Worm (Caenorhabditis elegans) whole organism, late embryonic: ENCODE data around the gene ZK637.15.

ENCODE experiments used
- C08G9.2 ChIP-seq: sonication (generic microtip); optimal IDR thresholded peaks from 2 replicates; lab custom pipeline; 2016; ENCODE audit warnings: mild to moderate bottlenecking, missing genetic modification characterization, moderate library complexity, missing compliant biosample characterization
- C38D4.7 ChIP-seq: fragments of 200-800 bp; sonication (Bioruptor generic); optimal IDR thresholded peaks from 2 replicates; lab custom pipeline; 2018; ENCODE audit warnings: mild to moderate bottlenecking, missing genetic modification characterization, moderate library complexity, missing compliant biosample characterization
- F13H6.1 ChIP-seq: sonication (generic microtip); optimal IDR thresholded peaks from 2 replicates; lab custom pipeline; 2016; ENCODE audit warnings: missing genetic modification characterization, missing compliant biosample characterization
- K09A11.1 ChIP-seq: sonication (generic microtip); optimal IDR thresholded peaks from 2 replicates; lab custom pipeline; 2017; ENCODE audit warnings: antibody characterized with exemption, mild to moderate bottlenecking, missing genetic modification characterization, missing compliant biosample characterization; ENCODE audit not compliant: insufficient read depth
- Y22D7AL.16 ChIP-seq: sonication (generic microtip); optimal IDR thresholded peaks from 2 replicates; lab custom pipeline; 2016; ENCODE audit warnings: missing genetic modification characterization, missing compliant biosample characterization
- ahr-1 ChIP-seq: sonication (generic microtip); optimal IDR thresholded peaks from 2 replicates; lab custom pipeline; 2016; ENCODE audit warnings: missing genetic modification characterization, missing compliant biosample characterization
- ama-1 ChIP-seq: fragments of 150-350 bp; optimal IDR thresholded peaks from 2 replicates; lab custom pipeline; 2014
- ceh-14 ChIP-seq: sonication (generic microtip); optimal IDR thresholded peaks from 2 replicates; lab custom pipeline; 2016; ENCODE audit warnings: missing genotype, missing genetic modification characterization, missing compliant biosample characterization
- ceh-18 ChIP-seq: sonication (generic microtip); optimal IDR thresholded peaks from 2 replicates; lab custom pipeline; 2016; ENCODE audit warnings: missing genetic modification characterization, missing compliant biosample characterization
- ceh-22 ChIP-seq: sonication (generic microtip); optimal IDR thresholded peaks from 2 replicates; lab custom pipeline; 2017; ENCODE audit warnings: missing biosample characterization, missing genetic modification characterization
- ceh-24 ChIP-seq: sonication (generic microtip); optimal IDR thresholded peaks from 2 replicates; lab custom pipeline; 2016; ENCODE audit warnings: mild to moderate bottlenecking, missing genetic modification characterization, missing compliant biosample characterization
- ceh-31 ChIP-seq: sonication (generic microtip); optimal IDR thresholded peaks from 2 replicates; lab custom pipeline; 2016; ENCODE audit warnings: missing genetic modification characterization, missing compliant biosample characterization
- ceh-34 ChIP-seq: sonication (generic microtip); optimal IDR thresholded peaks from 2 replicates; lab custom pipeline; 2016; ENCODE audit warnings: mild to moderate bottlenecking, missing genetic modification characterization, missing compliant biosample characterization
- ceh-45 ChIP-seq: fragments of 200-800 bp; sonication (Bioruptor generic); IDR thresholded peaks from 2 replicates; pipeline ENCODE4 v1.3.6; 2022; ENCODE audit warnings: missing genetic modification reagents, missing genetic modification characterization, missing compliant biosample characterization
- ceh-48 ChIP-seq: sonication (generic microtip); optimal IDR thresholded peaks from 2 replicates; lab custom pipeline; 2016; ENCODE audit warnings: missing genetic modification characterization, inconsistent platforms, missing compliant biosample characterization
- ceh-6 ChIP-seq: fragments of 200-800 bp; sonication (Bioruptor generic); optimal IDR thresholded peaks from 2 replicates; lab custom pipeline; 2018; ENCODE audit warnings: mild to moderate bottlenecking, missing genetic modification characterization, missing compliant biosample characterization
- dmd-4 ChIP-seq: sonication (generic microtip); optimal IDR thresholded peaks from 2 replicates; lab custom pipeline; 2016; ENCODE audit warnings: borderline replicate concordance, missing genetic modification characterization, missing compliant biosample characterization
- elt-2 ChIP-seq: sonication (generic microtip); optimal IDR thresholded peaks from 2 replicates; lab custom pipeline; 2016; ENCODE audit warnings: missing genetic modification reagents, missing genetic modification characterization, missing compliant biosample characterization
- fax-1 ChIP-seq: sonication (generic microtip); optimal IDR thresholded peaks from 2 replicates; lab custom pipeline; 2016; ENCODE audit warnings: missing genotype, missing genetic modification characterization, missing compliant biosample characterization
- gmeb-2 ChIP-seq: sonication (generic microtip); optimal IDR thresholded peaks from 2 replicates; lab custom pipeline; 2016; ENCODE audit warnings: missing genetic modification characterization, inconsistent platforms, missing compliant biosample characterization
- hlh-13 ChIP-seq: fragments of 200-800 bp; sonication (Bioruptor generic); optimal IDR thresholded peaks from 2 replicates; lab custom pipeline; 2018; ENCODE audit warnings: mild to moderate bottlenecking, missing genetic modification characterization, missing compliant biosample characterization
- hlh-15 ChIP-seq: sonication (generic microtip); optimal IDR thresholded peaks from 2 replicates; lab custom pipeline; 2016; ENCODE audit warnings: missing genetic modification characterization, missing compliant biosample characterization
- hlh-30 ChIP-seq: sonication (generic microtip); optimal IDR thresholded peaks from 2 replicates; lab custom pipeline; 2017; ENCODE audit warnings: antibody characterized with exemption, missing genetic modification characterization, missing compliant biosample characterization; ENCODE audit not compliant: insufficient read depth
- hlh-6 ChIP-seq: sonication (generic microtip); optimal IDR thresholded peaks from 2 replicates; lab custom pipeline; 2016; ENCODE audit warnings: missing genotype, missing genetic modification characterization, missing compliant biosample characterization
- hlh-8 ChIP-seq: sonication (generic microtip); optimal IDR thresholded peaks from 2 replicates; lab custom pipeline; 2016; ENCODE audit warnings: missing genotype, missing genetic modification characterization, missing compliant biosample characterization
- lim-6 ChIP-seq: sonication (generic microtip); optimal IDR thresholded peaks from 2 replicates; lab custom pipeline; 2016; ENCODE audit warnings: missing genetic modification characterization, missing compliant biosample characterization
- nfya-1 ChIP-seq: sonication (generic microtip); optimal IDR thresholded peaks from 2 replicates; lab custom pipeline; 2017; ENCODE audit warnings: missing genetic modification characterization, mild to moderate bottlenecking, missing compliant biosample characterization, antibody characterized with exemption, moderate library complexity
- nhr-11 ChIP-seq: fragments of 150-350 bp; optimal IDR thresholded peaks from 2 replicates; lab custom pipeline; 2014; ENCODE audit warnings: missing biosample characterization, missing genetic modification characterization
- nhr-232 ChIP-seq: sonication (generic microtip); optimal IDR thresholded peaks from 2 replicates; lab custom pipeline; 2016; ENCODE audit warnings: missing genetic modification characterization, missing compliant biosample characterization
- npax-4 ChIP-seq: sonication (generic microtip); optimal IDR thresholded peaks from 2 replicates; lab custom pipeline; 2016; ENCODE audit warnings: missing genetic modification characterization, missing compliant biosample characterization
- odd-2 ChIP-seq: sonication (generic microtip); optimal IDR thresholded peaks from 2 replicates; lab custom pipeline; 2017; ENCODE audit warnings: antibody characterized with exemption, mild to moderate bottlenecking, missing genetic modification characterization, missing compliant biosample characterization
- pag-3 ChIP-seq: sonication (generic microtip); optimal IDR thresholded peaks from 2 replicates; lab custom pipeline; 2016; ENCODE audit warnings: missing compliant biosample characterization, missing genetic modification characterization, borderline replicate concordance
- pha-2 ChIP-seq: sonication (generic microtip); optimal IDR thresholded peaks from 2 replicates; lab custom pipeline; 2017; ENCODE audit warnings: mild to moderate bottlenecking, missing genetic modification characterization, missing compliant biosample characterization
- pha-4 ChIP-seq: fragments of 150-350 bp; optimal IDR thresholded peaks from 2 replicates; lab custom pipeline; 2018; ENCODE audit warnings: missing biosample characterization, missing genetic modification reagents, missing genetic modification characterization
- pqm-1 ChIP-seq: sonication (generic microtip); optimal IDR thresholded peaks from 2 replicates; lab custom pipeline; 2016; ENCODE audit warnings: missing genetic modification characterization, missing compliant biosample characterization
- pros-1 ChIP-seq: fragments of 150-350 bp; optimal IDR thresholded peaks from 2 replicates; lab custom pipeline; 2014; ENCODE audit warnings: missing biosample characterization, missing genetic modification reagents, missing genetic modification characterization
- ref-2 ChIP-seq: sonication (generic microtip); optimal IDR thresholded peaks from 2 replicates; lab custom pipeline; 2016; ENCODE audit warnings: missing genetic modification characterization, missing compliant biosample characterization
- rnt-1 ChIP-seq: sonication (generic microtip); optimal IDR thresholded peaks from 2 replicates; lab custom pipeline; 2016; ENCODE audit warnings: missing genetic modification characterization, missing compliant biosample characterization
- sox-4 ChIP-seq: sonication (generic microtip); optimal IDR thresholded peaks from 2 replicates; lab custom pipeline; 2017; ENCODE audit warnings: mild to moderate bottlenecking, missing genetic modification characterization, inconsistent platforms, missing compliant biosample characterization
- tbx-2 ChIP-seq: sonication (generic microtip); optimal IDR thresholded peaks from 2 replicates; lab custom pipeline; 2016; ENCODE audit warnings: missing genetic modification characterization, missing compliant biosample characterization
- ttx-3 ChIP-seq: sonication (generic microtip); optimal IDR thresholded peaks from 2 replicates; lab custom pipeline; 2016; ENCODE audit warnings: missing genetic modification reagents, missing genetic modification characterization, missing compliant biosample characterization
- unc-42 ChIP-seq: sonication (generic microtip); optimal IDR thresholded peaks from 2 replicates; lab custom pipeline; 2016; ENCODE audit warnings: missing genotype, missing genetic modification characterization, missing compliant biosample characterization
- unc-55 ChIP-seq: sonication (generic microtip); optimal IDR thresholded peaks from 2 replicates; lab custom pipeline; 2017; ENCODE audit warnings: missing biosample characterization, missing genetic modification reagents, missing genetic modification characterization

Gene ZK637.15

ce11 chrIII:8894782-8895181 lies 25.1 kb upstream of the ZK637.15 start, which contains the start of gene asna-1:
asna-1 (plus strand) TSS chrIII:8895082.
- TF ChIP-seq npax-4 (tag; lab: Kevin White, UChicago) (no peak), hlh-13 (GFP tag; lab: Kevin White, UChicago) (no peak), unc-55 (GFP tag; lab: Kevin White, UChicago) (no peak), pag-3 (no peak), hlh-30 (tag; lab: Kevin White, UChicago) (no peak), C38D4.7 (GFP tag; lab: Kevin White, UChicago) (no peak), K09A11.1 (tag; lab: Kevin White, UChicago) (no peak), ceh-6 (GFP tag; lab: Kevin White, UChicago) (no peak), hlh-8 (tag; lab: Kevin White, UChicago) (no peak), C08G9.2 (tag; lab: Kevin White, UChicago) (no peak), ceh-18 (tag; lab: Kevin White, UChicago) (no peak), unc-42 (no peak), nhr-11 (tag; lab: Kevin White, UChicago) (no peak), pqm-1 (tag; lab: Kevin White, UChicago) (no peak), ttx-3 (tag; lab: Kevin White, UChicago) (no peak)

DNA sequence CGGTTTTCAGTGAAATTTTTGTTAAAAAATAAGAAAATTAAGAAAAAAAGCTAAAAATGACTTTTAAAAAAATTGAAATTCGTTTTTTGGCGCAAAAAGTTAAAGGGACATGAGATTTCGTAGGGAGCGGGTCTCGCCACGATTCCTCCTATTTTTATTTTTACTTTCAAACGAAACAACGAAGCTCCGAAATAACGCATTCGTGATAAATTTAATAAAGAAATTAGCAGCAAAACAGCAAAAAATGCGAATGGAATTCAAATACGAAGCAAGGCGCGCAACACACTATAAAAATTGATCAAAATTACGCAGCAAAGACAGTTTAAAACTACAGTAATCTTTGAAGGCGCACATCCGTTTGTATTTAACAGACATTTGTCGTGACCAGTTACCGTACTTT lies 20.1 kb upstream of the ZK637.15 start:
- TF ChIP-seq hlh-13 (GFP tag; lab: Kevin White, UChicago) (no peak), unc-42 (peak; percentile 56)

DNA sequence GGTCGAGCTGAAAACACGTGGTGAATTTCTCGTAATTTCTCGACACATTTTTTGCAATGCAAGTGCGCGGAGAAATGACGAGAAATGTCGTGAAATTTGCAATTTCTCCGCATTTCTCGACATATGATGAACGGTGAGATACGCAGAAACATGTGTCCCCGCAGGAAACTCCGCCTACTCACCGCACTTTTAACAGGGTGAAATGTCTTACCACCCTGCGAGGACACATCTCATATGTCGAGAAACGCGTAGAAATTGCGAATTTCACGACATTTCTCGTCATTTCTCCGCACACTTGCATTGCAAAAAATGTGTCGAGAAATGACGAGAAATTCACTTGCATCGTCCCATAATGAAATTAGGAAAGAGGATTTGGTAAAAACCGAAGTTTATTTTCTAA lies 18.8 kb upstream of the ZK637.15 start:
- peak; percentile 11 for TF ChIP-seq tbx-2 (tag; lab: Kevin White, UChicago)
- TF ChIP-seq ceh-31 (tag; lab: Kevin White, UChicago), result peak; percentile 8
- TF ChIP-seq ref-2 (tag; lab: Kevin White, UChicago), result peak; percentile 45

- no peak for TF ChIP-seq C38D4.7 (GFP tag; lab: Kevin White, UChicago)
- no peak for TF ChIP-seq ama-1 (lab: Kevin White, UChicago)
- TF ChIP-seq K09A11.1 (tag; lab: Kevin White, UChicago), result no peak
- TF ChIP-seq C08G9.2 (tag; lab: Kevin White, UChicago), result no peak
- TF ChIP-seq ceh-48 (tag; lab: Kevin White, UChicago), result no peak
- no peak for TF ChIP-seq lim-6 (tag; lab: Kevin White, UChicago)
- no peak for TF ChIP-seq odd-2 (tag; lab: Kevin White, UChicago)
- TF ChIP-seq nhr-11 (tag; lab: Kevin White, UChicago), result no peak
- TF ChIP-seq rnt-1 (tag; lab: Kevin White, UChicago), result no peak
- TF ChIP-seq sox-4 (tag; lab: Kevin White, UChicago), result no peak
- TF ChIP-seq gmeb-2 (tag; lab: Kevin White, UChicago), result no peak
- no peak for TF ChIP-seq ceh-31 (tag; lab: Kevin White, UChicago)
- TF ChIP-seq pha-4 (tag; lab: Kevin White, UChicago), result no peak
- TF ChIP-seq hlh-6, result no peak
- no peak for TF ChIP-seq ref-2 (tag; lab: Kevin White, UChicago)
- no peak for TF ChIP-seq F13H6.1
Observed at ce11 chrIII:8903263-8903662, 16.6 kb upstream of the ZK637.15 start.

DNA sequence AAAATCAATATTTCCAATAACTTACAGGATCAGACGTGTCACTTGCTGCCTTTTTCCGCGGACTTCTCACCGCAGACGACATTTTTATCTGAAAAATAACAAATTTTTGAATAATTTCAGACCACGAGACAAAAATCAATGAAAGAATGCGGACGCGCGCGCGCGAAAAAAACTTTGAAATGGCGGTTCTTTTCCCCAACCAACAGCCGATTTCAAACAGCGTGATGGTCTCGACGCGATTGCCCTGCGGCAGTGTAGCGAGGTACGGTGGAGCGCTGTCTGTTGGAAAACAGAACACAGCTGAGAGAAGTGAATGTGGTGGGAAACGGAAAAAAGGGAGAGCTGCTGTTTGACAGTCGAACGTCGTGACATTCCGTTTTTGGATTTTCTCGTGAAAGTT lies 15.8 kb upstream of the ZK637.15 start, which contains the start of gene lin-9:
lin-9 (minus strand) TSS at position 88 of the 400 bp plus-strand sequence.
- TF ChIP-seq unc-42 (peak; percentile 61), ahr-1 (tag; lab: Kevin White, UChicago) (no peak), pag-3 (no peak), ama-1 (lab: Kevin White, UChicago) (no peak), hlh-13 (GFP tag; lab: Kevin White, UChicago) (no peak), nfya-1 (tag; lab: Kevin White, UChicago) (peak; percentile 98), hlh-15 (tag; lab: Kevin White, UChicago) (no peak), pha-2 (tag; lab: Kevin White, UChicago) (no peak), ceh-24 (tag; lab: Kevin White, UChicago) (no peak), dmd-4 (tag; lab: Kevin White, UChicago) (no peak), ceh-34 (peak; percentile 70), lim-6 (tag; lab: Kevin White, UChicago) (no peak), pros-1 (tag; lab: Kevin White, UChicago) (peak; percentile 69), nhr-232 (tag; lab: Kevin White, UChicago) (no peak), Y22D7AL.16 (tag; lab: Kevin White, UChicago) (no peak), K09A11.1 (tag; lab: Kevin White, UChicago) (no peak), rnt-1 (tag; lab: Kevin White, UChicago) (peak; percentile 63), ceh-45 (GFP tag; lab: Robert Waterston, UW) (no peak), ceh-22 (tag; lab: Kevin White, UChicago) (no peak), ceh-18 (tag; lab: Kevin White, UChicago) (peak; percentile 88), elt-2 (peak; percentile 27), ref-2 (tag; lab: Kevin White, UChicago) (peak; percentile 53), ceh-14 (tag; lab: Kevin White, UChicago) (peak; percentile 24), sox-4 (tag; lab: Kevin White, UChicago) (no peak), fax-1 (tag; lab: Kevin White, UChicago) (no peak)
